Worm (Caenorhabditis elegans) whole organism, L4 larva: ENCODE measurements around the gene stn-2.

Experiments
- R02D3.7 ChIP-seq: fragments of 150-350 bp; sonication (generic microtip); optimal IDR thresholded peaks from 3 replicates; lab custom pipeline; 2014; ENCODE audit warnings: missing biosample characterization, missing genetic modification characterization
- ceh-28 ChIP-seq: fragments of 150-350 bp; optimal IDR thresholded peaks from 2 replicates; lab custom pipeline; 2014; ENCODE audit warnings: missing biosample characterization, missing genetic modification reagents, missing genetic modification characterization

DNA sequence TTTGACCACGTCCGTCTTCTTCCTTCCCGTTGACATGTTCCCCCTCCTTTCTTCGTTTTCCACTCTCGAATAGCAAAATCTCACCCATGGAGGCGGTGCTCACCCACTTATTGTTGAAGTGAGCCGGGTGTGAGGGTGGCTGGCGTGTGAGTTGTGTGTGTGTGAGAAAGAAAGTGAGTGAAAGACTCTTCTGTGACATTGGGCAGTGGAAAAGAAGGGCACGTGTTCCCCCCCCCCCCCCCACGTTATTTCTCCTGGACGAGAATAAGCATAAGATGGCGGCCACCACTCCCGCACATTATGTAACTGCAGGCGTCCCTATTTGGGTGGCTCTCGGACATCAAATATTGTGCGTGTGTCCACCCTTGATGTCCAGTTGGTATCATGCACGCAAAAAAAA lies 29.8 kb upstream of the stn-2 start:
- TF ChIP-seq R02D3.7 (tag; lab: Kevin White, UChicago) (no peak), ceh-28 (tag; lab: Kevin White, UChicago) (no peak)
